Fruit fly (Drosophila melanogaster) whole organism, adult: ENCODE measurements around the gene Lkr.

ENCODE experiments used
- CG11617 ChIP-seq: fragments of 200-800 bp; sonication (Bioruptor generic); optimal IDR thresholded peaks from 2 replicates; lab custom pipeline; 2017; ENCODE audit warnings: mild to moderate bottlenecking, missing biosample characterization, missing genetic modification reagents, missing genetic modification characterization
- CG12768 ChIP-seq: fragments of 200-800 bp; sonication (Bioruptor generic); optimal IDR thresholded peaks from 2 replicates; lab custom pipeline; 2017; ENCODE audit warnings: missing biosample characterization, missing genetic modification characterization, mild to moderate bottlenecking, moderate library complexity, missing genetic modification reagents
- CG14711 ChIP-seq: fragments of 200-800 bp; sonication (Bioruptor generic); optimal IDR thresholded peaks from 2 replicates; lab custom pipeline; 2018; ENCODE audit warnings: missing biosample characterization, mild to moderate bottlenecking, missing genetic modification characterization, moderate library complexity
- CG1620 ChIP-seq: fragments of 200-800 bp; sonication (Bioruptor generic); optimal IDR thresholded peaks from 2 replicates; lab custom pipeline; 2016; ENCODE audit warnings: missing biosample characterization, missing genetic modification characterization
- CG33017 ChIP-seq: fragments of 200-800 bp; sonication (Bioruptor generic); optimal IDR thresholded peaks from 2 replicates; lab custom pipeline; 2018; ENCODE audit warnings: missing biosample characterization, mild to moderate bottlenecking, missing genetic modification characterization, moderate library complexity
- CG5204 ChIP-seq: fragments of 200-800 bp; sonication (Bioruptor generic); optimal IDR thresholded peaks from 2 replicates; lab custom pipeline; 2016; ENCODE audit warnings: missing biosample characterization, missing genetic modification characterization
- CG7045 ChIP-seq: fragments of 200-800 bp; sonication (Bioruptor generic); optimal IDR thresholded peaks from 2 replicates; lab custom pipeline; 2017; ENCODE audit warnings: missing biosample characterization, mild to moderate bottlenecking, missing genetic modification characterization
- CG7101 ChIP-seq: fragments of 200-800 bp; sonication (Bioruptor generic); optimal IDR thresholded peaks from 2 replicates; lab custom pipeline; 2018; ENCODE audit warnings: missing biosample characterization, mild to moderate bottlenecking, missing genetic modification characterization, moderate library complexity
- Crg-1 ChIP-seq: fragments of 200-800 bp; sonication (Bioruptor generic); optimal IDR thresholded peaks from 2 replicates; lab custom pipeline; 2016; ENCODE audit warnings: missing biosample characterization, missing genetic modification characterization
- Hr96 ChIP-seq: fragments of 200-800 bp; sonication (Bioruptor generic); optimal IDR thresholded peaks from 2 replicates; lab custom pipeline; 2016; ENCODE audit warnings: missing biosample characterization, missing genetic modification characterization
- Mnt ChIP-seq: fragments of 200-800 bp; sonication (Bioruptor generic); optimal IDR thresholded peaks from 2 replicates; lab custom pipeline; 2016; ENCODE audit warnings: missing biosample characterization, mild to moderate bottlenecking, missing genetic modification characterization
- bab1 ChIP-seq: fragments of 200-800 bp; sonication (Bioruptor generic); optimal IDR thresholded peaks from 3 replicates; lab custom pipeline; 2019; ENCODE audit warnings: missing biosample characterization, mild to moderate bottlenecking, missing genetic modification characterization, moderate library complexity
- cic ChIP-seq: fragments of 200-800 bp; sonication (Bioruptor generic); optimal IDR thresholded peaks from 2 replicates; lab custom pipeline; 2017; ENCODE audit warnings: missing biosample characterization, mild to moderate bottlenecking, missing genetic modification characterization, moderate library complexity
- cnc ChIP-seq, 2 experiments: fragments of >200 bp; optimal IDR thresholded peaks; 2 replicates each; lab custom pipeline; 2017
- kay ChIP-seq: fragments of 200-800 bp; sonication (Bioruptor generic); peaks from one replicate; lab custom pipeline; 2016; ENCODE audit warnings: missing biosample characterization, missing genetic modification characterization, borderline replicate concordance
- ovo ChIP-seq: fragments of 200-800 bp; sonication (Bioruptor generic); optimal IDR thresholded peaks from 2 replicates; lab custom pipeline; 2016; ENCODE audit warnings: missing biosample characterization, missing genetic modification characterization
- pad ChIP-seq: fragments of 200-800 bp; sonication (Bioruptor generic); optimal IDR thresholded peaks from 3 replicates; lab custom pipeline; 2017; ENCODE audit warnings: missing biosample characterization, missing genetic modification characterization, mild to moderate bottlenecking, moderate library complexity, missing genetic modification reagents
- tj ChIP-seq: fragments of 200-800 bp; sonication (Bioruptor generic); optimal IDR thresholded peaks from 3 replicates; lab custom pipeline; 2017; ENCODE audit warnings: missing biosample characterization, mild to moderate bottlenecking, missing genetic modification characterization, moderate library complexity
- toe ChIP-seq: fragments of 200-800 bp; sonication (Bioruptor generic); optimal IDR thresholded peaks from 2 replicates; lab custom pipeline; 2016; ENCODE audit warnings: missing biosample characterization, missing genetic modification characterization

Lkr gene

DNA sequence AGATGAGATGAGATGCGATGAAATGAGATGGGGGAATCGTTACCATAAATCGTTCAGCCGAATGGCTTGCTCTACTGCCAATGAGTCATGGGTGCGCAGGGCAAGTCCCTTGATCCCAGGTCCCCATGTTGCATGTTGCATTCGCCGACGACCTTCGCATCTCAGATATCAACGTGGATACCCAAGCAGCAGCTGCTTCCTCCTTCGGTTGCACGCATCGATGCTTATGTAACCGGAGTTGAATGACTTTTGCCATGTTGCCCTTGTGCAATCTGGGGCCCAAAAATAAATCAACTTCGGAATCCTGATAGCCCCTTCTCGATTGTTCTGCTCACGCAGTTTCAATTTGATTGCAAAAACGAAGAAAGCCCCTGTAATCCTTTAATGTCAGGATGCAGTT is 24.6 kb upstream of the Lkr start:
- no peak for TF ChIP-seq CG11617
- TF ChIP-seq Mnt (GFP tag; lab: Kevin White, UChicago), result no peak
- no peak for TF ChIP-seq CG12768 (GFP tag; lab: Kevin White, UChicago)
- TF ChIP-seq CG14711 (tag; lab: Kevin White, UChicago), result no peak
- no peak for TF ChIP-seq Crg-1 (GFP tag; lab: Kevin White, UChicago)
- TF ChIP-seq toe (GFP tag; lab: Kevin White, UChicago), result no peak
- TF ChIP-seq cic (GFP tag; lab: Kevin White, UChicago), result no peak
- no peak for TF ChIP-seq CG1620 (GFP tag; lab: Kevin White, UChicago)
- TF ChIP-seq bab1 (GFP tag; lab: Kevin White, UChicago), result no peak
- TF ChIP-seq CG33017, result no peak

DNA sequence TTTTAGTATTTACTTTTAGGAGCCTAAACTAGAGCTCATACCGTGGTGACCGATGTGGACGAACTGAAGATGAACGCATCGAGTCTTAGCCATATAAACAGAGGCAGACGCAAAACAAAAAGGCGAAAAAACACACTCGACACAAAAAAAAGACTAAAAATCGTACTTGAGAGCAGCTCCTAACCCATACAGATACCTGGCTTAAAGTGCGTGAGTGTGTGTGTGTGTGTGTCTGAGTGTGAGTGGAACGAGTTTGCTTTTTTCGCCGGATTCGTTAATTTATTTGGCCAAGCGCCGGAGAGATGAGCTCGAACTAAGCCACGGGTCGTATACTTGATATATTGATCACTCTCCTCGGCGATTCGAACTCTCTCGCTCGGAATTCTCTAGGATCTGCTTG is 21.9 kb upstream of the Lkr start, which contains the start of gene frm:
Gene frm (minus strand): TSS at position 73 of the 400 bp plus-strand sequence.
- no peak for TF ChIP-seq toe (GFP tag; lab: Kevin White, UChicago)
- TF ChIP-seq cnc (optimal IDR thresholded peaks at IDR 0.05; lab: Kevin White, UChicago), result no peak
- TF ChIP-seq Hr96, result no peak
- no peak for TF ChIP-seq CG33017
- TF ChIP-seq CG7101, result no peak
- TF ChIP-seq Crg-1 (GFP tag; lab: Kevin White, UChicago), result no peak
- no peak for TF ChIP-seq CG14711 (tag; lab: Kevin White, UChicago)
- no peak for TF ChIP-seq cic (GFP tag; lab: Kevin White, UChicago)
- no peak for TF ChIP-seq bab1 (GFP tag; lab: Kevin White, UChicago)
- TF ChIP-seq CG1620 (GFP tag; lab: Kevin White, UChicago), result no peak
- TF ChIP-seq CG5204 (GFP tag; lab: Kevin White, UChicago), result no peak

DNA sequence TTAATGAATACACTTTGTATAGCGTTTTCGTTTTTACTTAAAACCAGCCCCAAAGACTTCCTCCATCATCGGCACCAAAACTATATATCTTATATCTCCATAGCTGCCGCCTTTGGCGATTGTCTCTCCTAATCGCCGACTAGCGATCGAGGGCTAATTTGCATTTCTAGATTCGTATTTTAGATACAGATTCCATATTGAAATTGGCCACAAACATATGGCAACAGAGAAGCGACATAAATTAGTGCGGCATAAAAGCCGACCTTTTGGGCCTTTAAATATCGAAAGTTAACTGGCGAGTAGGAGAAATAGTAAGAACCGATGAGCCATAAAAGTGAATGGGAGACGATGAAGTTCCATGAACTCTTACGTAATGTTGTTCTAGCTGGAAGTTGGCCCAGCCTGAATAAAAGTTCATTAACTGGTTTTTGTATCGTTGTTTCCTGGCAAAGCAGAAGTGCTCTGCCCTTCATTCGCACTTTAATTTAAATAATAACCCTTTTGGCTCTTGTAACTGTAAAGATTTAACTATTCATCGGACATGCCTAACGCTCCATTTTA is 19.5 kb upstream of the Lkr start:
- TF ChIP-seq CG1620 (GFP tag; lab: Kevin White, UChicago) (no peak), pad (no peak), CG7045 (GFP tag; lab: Kevin White, UChicago) (no peak), toe (GFP tag; lab: Kevin White, UChicago) (no peak), kay (GFP tag; lab: Kevin White, UChicago) (no peak), cnc (optimal IDR thresholded peaks at IDR 0.05; lab: Kevin White, UChicago) (no peak), CG14711 (tag; lab: Kevin White, UChicago) (no peak), Hr96 (no peak), CG11617 (no peak), cic (GFP tag; lab: Kevin White, UChicago) (no peak), CG12768 (GFP tag; lab: Kevin White, UChicago) (no peak), ovo (GFP tag; lab: Kevin White, UChicago) (no peak), CG5204 (GFP tag; lab: Kevin White, UChicago) (no peak)

DNA sequence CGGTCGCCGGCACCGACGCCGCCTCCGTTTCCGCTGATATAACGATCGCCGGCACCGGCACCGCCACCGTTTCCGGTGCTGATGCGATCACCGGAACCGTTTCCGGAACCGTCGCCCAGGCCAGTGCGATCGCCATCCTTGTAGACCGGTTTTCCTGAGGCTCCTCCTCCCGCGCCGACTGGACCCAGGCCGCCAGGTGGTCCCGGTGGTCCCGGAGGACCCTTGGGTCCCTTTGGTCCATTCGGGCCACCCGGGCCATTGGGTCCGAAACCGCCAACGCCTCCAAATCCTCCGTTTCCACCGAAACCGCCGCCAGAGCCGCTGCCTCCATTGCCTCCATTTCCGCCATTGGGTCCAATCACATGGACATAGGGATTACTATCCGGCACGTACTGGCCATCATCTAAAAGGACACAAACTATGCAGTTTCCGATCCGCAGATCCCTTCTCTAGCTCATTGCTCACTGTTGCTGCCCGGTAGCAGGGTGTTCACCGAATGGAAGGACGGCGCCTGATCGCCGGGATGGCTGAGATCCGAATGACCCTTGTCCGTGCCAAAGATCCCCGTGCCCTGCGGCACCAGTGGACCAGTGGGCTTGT is 13.7 kb upstream of the Lkr start:
- TF ChIP-seq Hr96, result no peak
- TF ChIP-seq cnc (optimal IDR thresholded peaks at IDR 0.05; lab: Kevin White, UChicago), result no peak
- no peak for TF ChIP-seq Crg-1 (GFP tag; lab: Kevin White, UChicago)

DNA sequence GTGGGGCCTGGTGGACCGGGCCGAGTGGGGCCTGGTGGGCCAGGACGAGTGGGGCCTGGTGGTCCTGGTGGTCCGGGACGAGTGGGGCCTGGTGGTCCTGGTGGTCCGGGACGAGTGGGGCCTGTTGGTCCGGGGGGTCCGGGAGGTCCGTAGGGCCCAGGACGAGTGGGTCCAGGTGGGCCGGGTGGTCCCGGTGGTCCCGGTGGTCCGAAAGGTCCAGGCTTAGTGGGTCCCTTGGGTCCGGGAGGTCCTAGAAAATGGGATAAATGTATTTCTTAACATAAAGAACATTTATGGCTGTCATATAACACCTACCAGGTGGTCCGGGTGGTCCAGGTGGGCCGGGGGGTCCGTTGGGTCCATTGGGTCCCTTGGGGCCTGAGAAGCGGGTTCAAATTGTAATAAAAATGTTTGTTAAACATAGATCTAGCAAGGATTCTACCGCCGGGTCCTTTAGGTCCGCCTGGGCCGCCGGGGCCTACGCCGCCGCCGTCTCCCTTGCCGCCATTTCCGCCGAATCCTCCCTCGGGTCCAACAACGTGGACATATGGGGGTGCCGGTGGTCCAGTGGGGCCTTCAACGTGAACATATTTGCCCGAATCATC is 11.6 kb upstream of the Lkr start:
- TF ChIP-seq CG12768 (GFP tag; lab: Kevin White, UChicago), result no peak
- TF ChIP-seq pad, result no peak
- no peak for TF ChIP-seq tj
- no peak for TF ChIP-seq Hr96
- no peak for TF ChIP-seq CG5204 (GFP tag; lab: Kevin White, UChicago)

DNA sequence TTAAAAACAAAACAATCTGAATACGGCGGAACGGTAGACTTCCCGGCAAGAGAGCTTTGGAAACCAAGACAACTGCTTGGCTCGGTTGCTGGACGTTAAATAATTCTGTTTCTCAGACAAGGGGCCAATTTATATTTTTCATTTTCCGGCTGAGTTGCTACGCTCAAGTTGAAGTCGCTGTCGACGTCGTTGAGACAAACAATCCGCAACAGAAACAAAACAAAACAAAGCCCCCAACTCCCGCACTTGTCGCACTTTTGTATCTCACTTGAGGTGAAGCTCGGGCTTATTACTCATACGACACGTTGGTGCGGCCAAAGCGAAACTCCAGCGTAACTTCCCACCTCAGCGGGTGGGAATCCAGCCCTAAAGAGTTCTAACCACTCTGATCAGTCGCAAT is 6.5 kb upstream of the Lkr start, which contains the start of gene CG13285:
Gene CG13285 (minus strand): TSS at position 101 of the 400 bp plus-strand sequence.
- TF ChIP-seq CG5204 (GFP tag; lab: Kevin White, UChicago) (no peak), CG7045 (GFP tag; lab: Kevin White, UChicago) (no peak), cic (GFP tag; lab: Kevin White, UChicago) (no peak), pad (no peak)

DNA sequence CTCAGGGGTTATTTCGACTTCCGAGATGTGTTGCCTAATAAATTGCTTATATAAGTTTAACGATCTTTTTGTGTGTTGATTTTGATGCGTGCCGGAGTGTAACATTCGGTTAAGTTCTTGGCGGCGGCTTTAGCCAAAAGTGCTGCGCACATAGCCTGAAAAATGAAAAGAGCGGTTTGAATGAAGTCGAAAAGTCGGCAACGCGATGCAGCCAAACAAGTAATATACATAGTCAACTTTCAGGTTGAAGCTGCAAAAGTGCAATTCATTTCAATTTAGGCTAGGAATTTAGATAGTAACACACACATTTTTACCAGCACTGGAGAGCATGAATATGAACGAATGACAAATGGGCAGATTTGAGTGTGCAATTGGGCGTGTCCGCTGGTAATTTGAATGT is 5.1 kb upstream of the Lkr start:
- no peak for TF ChIP-seq ovo (GFP tag; lab: Kevin White, UChicago)
- TF ChIP-seq CG7045 (GFP tag; lab: Kevin White, UChicago), result no peak
- no peak for TF ChIP-seq CG11617
- TF ChIP-seq CG5204 (GFP tag; lab: Kevin White, UChicago), result no peak
- TF ChIP-seq CG33017, result no peak
- TF ChIP-seq cic (GFP tag; lab: Kevin White, UChicago), result no peak
- no peak for TF ChIP-seq Mnt (GFP tag; lab: Kevin White, UChicago)
- no peak for TF ChIP-seq CG14711 (tag; lab: Kevin White, UChicago)
- TF ChIP-seq cnc (optimal IDR thresholded peaks at IDR 0.05; lab: Kevin White, UChicago), result no peak
- no peak for TF ChIP-seq Hr96
